Worm (Caenorhabditis elegans): ENCODE data around the gene sru-48.

DNA sequence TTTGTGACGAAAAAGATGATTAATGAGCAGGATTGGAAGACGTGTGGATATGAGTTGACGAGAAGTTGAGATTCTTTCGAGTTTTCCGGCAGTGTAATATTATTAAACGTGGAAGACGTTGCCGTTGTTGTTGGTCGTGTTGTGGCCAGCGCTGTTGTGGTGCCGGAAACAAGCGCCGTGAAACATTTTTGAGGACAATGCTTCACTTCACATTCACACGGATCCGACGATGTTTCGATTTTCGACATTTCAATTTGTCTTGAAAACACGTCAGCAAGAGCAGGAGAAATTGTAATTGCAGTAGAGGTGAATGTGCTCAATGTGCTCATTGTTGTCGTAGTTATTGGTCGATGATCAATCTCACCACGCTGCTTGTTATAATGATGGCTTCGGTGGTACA, 11.2 kb upstream of the sru-48 start:
- no peak for TF ChIP-seq T22C8.4 (GFP tag; IDR thresholded peaks at IDR 0.05)
- no peak for TF ChIP-seq tab-1 (GFP tag; IDR thresholded peaks at IDR 0.05)
- no peak for TF ChIP-seq med-1 (GFP tag; optimal IDR thresholded peaks at IDR 0.05; ENCODE audit: insufficient read depth)

All from whole organism, midembryonic.